Fruit fly (Drosophila melanogaster): ENCODE measurements around the gene frc.

The frc gene

DNA sequence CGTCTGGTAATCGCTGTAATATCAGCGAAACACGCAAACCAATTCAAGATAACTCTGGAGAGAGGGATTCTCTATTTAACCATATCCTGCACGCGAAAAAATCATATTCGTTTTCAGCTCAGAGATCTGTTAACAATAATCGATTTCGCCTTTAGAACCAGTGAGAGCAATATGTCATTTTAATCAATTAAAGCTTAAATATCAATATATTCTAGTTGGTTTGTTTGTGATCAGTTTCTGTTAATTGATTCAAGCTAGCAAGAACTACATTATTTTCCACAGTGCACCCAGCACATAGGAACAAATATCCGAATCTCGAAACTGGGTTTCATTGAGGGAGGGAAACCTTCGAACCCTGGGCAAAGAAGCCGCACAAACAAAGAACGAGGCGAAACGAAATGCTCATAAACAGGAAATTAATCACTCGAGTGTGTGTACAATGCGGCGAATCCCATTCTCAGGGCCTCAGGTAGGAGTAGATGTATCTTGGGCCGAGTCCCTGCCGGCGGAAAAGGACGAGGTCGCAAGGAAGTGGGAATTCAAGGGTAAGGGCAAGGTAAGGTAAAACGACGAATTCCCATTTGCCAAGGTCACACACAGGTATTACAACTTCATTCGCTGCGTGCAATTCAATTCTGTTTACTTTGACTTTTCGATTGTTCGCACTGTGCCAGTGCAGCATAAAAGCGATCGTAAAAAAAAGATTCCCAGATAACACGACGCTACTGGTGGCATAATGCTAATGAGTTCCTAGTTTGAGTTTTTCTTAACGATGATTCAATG, 16.8 kb downstream of the frc start (continued):
- no peak for TF ChIP-seq CG12219 (GFP tag; optimal IDR thresholded peaks at IDR 0.05)
- TF ChIP-seq MTF-1 (GFP tag; optimal IDR thresholded peaks at IDR 0.05; ENCODE audit: borderline replicate concordance), result peak; percentile 24
- TF ChIP-seq CG12942 (GFP tag; optimal IDR thresholded peaks at IDR 0.05), result no peak
- TF ChIP-seq CG7556 (GFP tag; optimal IDR thresholded peaks at IDR 0.05), result peak; percentile 62
- TF ChIP-seq NfI (GFP tag; optimal IDR thresholded peaks at IDR 0.05), result no peak
- TF ChIP-seq CG7357 (GFP tag; IDR thresholded peaks at IDR 0.05), result no peak
- no peak for TF ChIP-seq wdn (GFP tag; IDR thresholded peaks at IDR 0.05)
- TF ChIP-seq kah (GFP tag; optimal IDR thresholded peaks at IDR 0.05), result no peak
- TF ChIP-seq dati (GFP tag; IDR thresholded peaks at IDR 0.05), result no peak
- TF ChIP-seq HLHmδ (GFP tag; optimal IDR thresholded peaks at IDR 0.05), result no peak
- peak; percentile 42 for TF ChIP-seq pum (GFP tag; optimal IDR thresholded peaks at IDR 0.05)
- peak; percentile 96 for TF ChIP-seq sens (GFP tag)
- peak; percentile 71 for TF ChIP-seq Chrac-16 (GFP tag; optimal IDR thresholded peaks at IDR 0.05)
- no peak for TF ChIP-seq CG8089 (GFP tag; optimal IDR thresholded peaks at IDR 0.05)
- no peak for TF ChIP-seq nerfin-1 (tag; optimal IDR thresholded peaks at IDR 0.05)
- no peak for TF ChIP-seq CG6854 (GFP tag; optimal IDR thresholded peaks at IDR 0.05)
- TF ChIP-seq Lhr (GFP tag; optimal IDR thresholded peaks at IDR 0.05), result no peak
- no peak for TF ChIP-seq Fer1 (GFP tag; optimal IDR thresholded peaks at IDR 0.05)
- peak; percentile 90 for TF ChIP-seq dmrt11E (tag; optimal IDR thresholded peaks at IDR 0.05)
- no peak; the same call in 1 of the 2 replicates for TF ChIP-seq slbo (GFP tag; IDR thresholded peaks at IDR 0.05)
- no peak for TF ChIP-seq gce (GFP tag; IDR thresholded peaks at IDR 0.05)
- peak; percentile 28 for TF ChIP-seq Nf-YB (GFP tag; optimal IDR thresholded peaks at IDR 0.05)
- TF ChIP-seq tin (GFP tag; optimal IDR thresholded peaks at IDR 0.05), result peak; percentile 31
- no peak for TF ChIP-seq Dfd (GFP tag; optimal IDR thresholded peaks at IDR 0.05)
- TF ChIP-seq fd64A (GFP tag; optimal IDR thresholded peaks at IDR 0.05), result no peak
- TF ChIP-seq ap (GFP tag; IDR thresholded peaks at IDR 0.05), result no peak
- no peak for TF ChIP-seq CG11247 (GFP tag; IDR thresholded peaks at IDR 0.05)
- TF ChIP-seq ab (GFP tag; optimal IDR thresholded peaks at IDR 0.05), result no peak
- TF ChIP-seq CG18011 (GFP tag; optimal IDR thresholded peaks at IDR 0.05), result no peak
- no peak for TF ChIP-seq gro (GFP tag; optimal IDR thresholded peaks at IDR 0.05)
- peak; percentile 58 for TF ChIP-seq Hsf (GFP tag; optimal IDR thresholded peaks at IDR 0.05)
- TF ChIP-seq CG7839 (tag; optimal IDR thresholded peaks at IDR 0.05), result peak; percentile 42
- TF ChIP-seq CG12071 (GFP tag; optimal IDR thresholded peaks at IDR 0.05), result no peak
- peak; percentile 69 for TF ChIP-seq CG2202 (tag; optimal IDR thresholded peaks at IDR 0.05)
- no peak for TF ChIP-seq grn (GFP tag; optimal IDR thresholded peaks at IDR 0.05)
- peak; percentile 25 for TF ChIP-seq Ssrp (tag; optimal IDR thresholded peaks at IDR 0.05)
- TF ChIP-seq CG7963 (GFP tag; IDR thresholded peaks at IDR 0.05; ENCODE audit: partially characterized antibody), result no peak
- no peak for TF ChIP-seq CG2889 (GFP tag; IDR thresholded peaks at IDR 0.05)
- TF ChIP-seq CG6791 (GFP tag; IDR thresholded peaks at IDR 0.05; ENCODE audit: partially characterized antibody), result no peak
- peak; percentile 49 for TF ChIP-seq twi (tag; optimal IDR thresholded peaks at IDR 0.05)
- peak; percentile 56 for TF ChIP-seq gsb-n (tag; optimal IDR thresholded peaks at IDR 0.05)
- TF ChIP-seq Atf-2 (GFP tag; optimal IDR thresholded peaks at IDR 0.05), result peak; percentile 8
- 0 out of 2 replicates have a peak, but pooled peaks have one; percentile 17 for TF ChIP-seq sens-2 (GFP tag; IDR thresholded peaks at IDR 0.05)
- no peak for TF ChIP-seq psq (GFP tag; optimal IDR thresholded peaks at IDR 0.05)
- peak; percentile 96 for TF ChIP-seq zf30C (GFP tag; optimal IDR thresholded peaks at IDR 0.05)
- TF ChIP-seq HLH54F (GFP tag; optimal IDR thresholded peaks at IDR 0.05), result peak; percentile 38
- TF ChIP-seq disco-r (GFP tag; optimal IDR thresholded peaks at IDR 0.05), result no peak
- TF ChIP-seq wek (GFP tag; optimal IDR thresholded peaks at IDR 0.05), result no peak
- no peak for TF ChIP-seq sob (GFP tag; IDR thresholded peaks at IDR 0.05)
- TF ChIP-seq CG10267 (tag; optimal IDR thresholded peaks at IDR 0.05), result peak; percentile 75
